Fruit fly (Drosophila melanogaster) whole organism, embryonic: ENCODE data around the gene CG13449.
A peak's percentile ranks its signal among the peaks of the same experiment; 100 is the strongest.

Source experiments
- Aef1 ChIP-seq: fragments of 200-800 bp; sonication (Bioruptor generic); IDR thresholded peaks from 3 replicates; pipeline ENCODE4 v1.3.6; 2022; ENCODE audit warnings: missing biosample characterization, missing genetic modification characterization
- Atf6 ChIP-seq: fragments of 200-800 bp; sonication (Bioruptor generic); IDR thresholded peaks from 2 replicates; pipeline ENCODE4 v1.3.6; 2022; ENCODE audit warnings: missing biosample characterization, missing genetic modification characterization
- Bteb2 ChIP-seq: fragments of 200-800 bp; sonication (Bioruptor generic); optimal IDR thresholded peaks from 2 replicates; lab custom pipeline; 2016; ENCODE audit warnings: missing biosample characterization, missing genetic modification characterization
- CG1024 ChIP-seq: fragments of 200-800 bp; sonication (Bioruptor generic); IDR thresholded peaks from 2 replicates; pipeline ENCODE4 v1.3.6; 2022; ENCODE audit warnings: missing biosample characterization, missing genetic modification characterization
- CG10321 ChIP-seq: fragments of 200-800 bp; sonication (Bioruptor generic); IDR thresholded peaks from 2 replicates; pipeline ENCODE4 v1.3.6; 2022; ENCODE audit warnings: missing biosample characterization, missing genetic modification characterization
- CG10366 ChIP-seq: fragments of 200-800 bp; sonication (Bioruptor generic); IDR thresholded peaks from 2 replicates; pipeline ENCODE4 v1.3.6; 2022; ENCODE audit warnings: missing biosample characterization, missing genetic modification characterization
- CG12659 ChIP-seq: fragments of 200-800 bp; sonication (Bioruptor generic); optimal IDR thresholded peaks from 3 replicates; lab custom pipeline; 2017; ENCODE audit warnings: mild to moderate bottlenecking, missing biosample characterization, missing genetic modification reagents, missing genetic modification characterization
- CG13624 ChIP-seq: fragments of 200-800 bp; sonication (Bioruptor generic); optimal IDR thresholded peaks from 2 replicates; lab custom pipeline; 2016; ENCODE audit warnings: missing biosample characterization, missing genetic modification characterization
- CG15696 ChIP-seq: fragments of 200-800 bp; sonication (Bioruptor generic); optimal IDR thresholded peaks from 2 replicates; lab custom pipeline; 2019; ENCODE audit warnings: missing biosample characterization, mild to moderate bottlenecking, missing genetic modification characterization, moderate library complexity
- CG2120 ChIP-seq: fragments of 200-800 bp; sonication (Bioruptor generic); optimal IDR thresholded peaks from 3 replicates; lab custom pipeline; 2016; ENCODE audit warnings: missing biosample characterization, missing genetic modification characterization
- CG2889 ChIP-seq: fragments of 200-800 bp; sonication (Bioruptor generic); IDR thresholded peaks from 3 replicates; pipeline ENCODE4 v1.3.6; 2022; ENCODE audit warnings: missing biosample characterization, missing genetic modification characterization
- CG31365 ChIP-seq: fragments of 200-800 bp; sonication (Bioruptor generic); optimal IDR thresholded peaks from 2 replicates; lab custom pipeline; 2018; ENCODE audit warnings: missing biosample characterization, mild to moderate bottlenecking, missing genetic modification characterization
- CG31388 ChIP-seq: fragments of 200-800 bp; sonication (Bioruptor generic); optimal IDR thresholded peaks from 2 replicates; lab custom pipeline; 2016; ENCODE audit warnings: missing biosample characterization, missing genetic modification characterization
- CG31441 ChIP-seq: fragments of 200-800 bp; sonication (Bioruptor generic); IDR thresholded peaks from 2 replicates; pipeline ENCODE4 v1.3.6; 2022; ENCODE audit warnings: missing biosample characterization, missing genetic modification characterization
- CG4328 ChIP-seq: fragments of 200-800 bp; sonication (Bioruptor generic); optimal IDR thresholded peaks from 3 replicates; lab custom pipeline; 2017; ENCODE audit warnings: missing biosample characterization, missing genetic modification reagents, missing genetic modification characterization
- CG4617 ChIP-seq: fragments of 200-800 bp; sonication (Bioruptor generic); optimal IDR thresholded peaks from 3 replicates; lab custom pipeline; 2016; ENCODE audit warnings: missing biosample characterization, missing genetic modification characterization, borderline replicate concordance
- CG4854 ChIP-seq: fragments of 200-800 bp; sonication (Bioruptor generic); optimal IDR thresholded peaks from 2 replicates; lab custom pipeline; 2016; ENCODE audit warnings: missing biosample characterization, missing genetic modification characterization, inconsistent platforms
- CG6654 ChIP-seq: fragments of 200-800 bp; sonication (Bioruptor generic); optimal IDR thresholded peaks from 2 replicates; lab custom pipeline; 2017; ENCODE audit warnings: missing biosample characterization, mild to moderate bottlenecking, missing genetic modification characterization
- CG7987 ChIP-seq: fragments of 200-800 bp; sonication (Bioruptor generic); optimal IDR thresholded peaks from 2 replicates; lab custom pipeline; 2018; ENCODE audit warnings: missing biosample characterization, mild to moderate bottlenecking, missing genetic modification characterization, moderate library complexity
- Dip3 ChIP-seq: fragments of 200-800 bp; sonication (Bioruptor generic); optimal IDR thresholded peaks from 3 replicates; lab custom pipeline; 2016; ENCODE audit warnings: missing biosample characterization, missing genetic modification characterization
- Dp ChIP-seq: fragments of 200-800 bp; sonication (Bioruptor generic); optimal IDR thresholded peaks from 2 replicates; lab custom pipeline; 2018; ENCODE audit warnings: missing biosample characterization, mild to moderate bottlenecking, missing genetic modification characterization, moderate library complexity
- H15 ChIP-seq: fragments of 200-800 bp; sonication (Bioruptor generic); IDR thresholded peaks from 3 replicates; pipeline ENCODE4 v1.3.6; 2022; ENCODE audit warnings: missing biosample characterization, missing genetic modification characterization
- HHEX ChIP-seq: fragments of 200-800 bp; sonication (Bioruptor generic); optimal IDR thresholded peaks from 3 replicates; lab custom pipeline; 2017; ENCODE audit warnings: missing biosample characterization, mild to moderate bottlenecking, missing genetic modification characterization, missing genetic modification reagents
- Kr ChIP-seq: fragments of 200-800 bp; sonication (Bioruptor generic); optimal IDR thresholded peaks from 2 replicates; lab custom pipeline; 2017; ENCODE audit warnings: missing biosample characterization, mild to moderate bottlenecking, missing genetic modification characterization
- Lim3 ChIP-seq: fragments of 200-800 bp; sonication (Bioruptor generic); IDR thresholded peaks from 2 replicates; pipeline ENCODE4 v1.3.6; 2022; ENCODE audit warnings: missing biosample characterization, missing genetic modification characterization
- MBD-R2 ChIP-seq: fragments of 200-800 bp; sonication (Bioruptor generic); IDR thresholded peaks from 2 replicates; pipeline ENCODE4 v1.3.6; 2022; ENCODE audit warnings: missing biosample characterization, missing genetic modification characterization
- Med ChIP-seq: fragments of 200-800 bp; sonication (Bioruptor generic); peaks from one replicate; lab custom pipeline; 2016; ENCODE audit warnings: missing biosample characterization, missing genetic modification characterization, mild to moderate bottlenecking, inconsistent platforms, moderate library complexity
- Mrtf ChIP-seq: fragments of 200-800 bp; sonication (Bioruptor generic); IDR thresholded peaks from 3 replicates; pipeline ENCODE4 v1.3.6; 2022; ENCODE audit warnings: missing biosample characterization, missing genetic modification characterization
- Myb ChIP-seq: fragments of 200-800 bp; sonication (Bioruptor generic); optimal IDR thresholded peaks from 2 replicates; lab custom pipeline; 2016; ENCODE audit warnings: missing biosample characterization, missing genetic modification characterization
- Nf-YB ChIP-seq: fragments of 200-800 bp; sonication (Bioruptor generic); optimal IDR thresholded peaks from 3 replicates; lab custom pipeline; 2019; ENCODE audit warnings: missing biosample characterization, mild to moderate bottlenecking, missing genetic modification characterization, moderate library complexity
- Nf-YC ChIP-seq: fragments of 200-800 bp; optimal IDR thresholded peaks from 3 replicates; lab custom pipeline; 2019; ENCODE audit warnings: missing biosample characterization, mild to moderate bottlenecking, missing genetic modification characterization, moderate library complexity
- Sox102F ChIP-seq: fragments of 200-800 bp; sonication (Bioruptor generic); optimal IDR thresholded peaks from 2 replicates; lab custom pipeline; 2018; ENCODE audit warnings: missing biosample characterization, mild to moderate bottlenecking, missing genetic modification characterization, moderate library complexity
- Ssrp ChIP-seq: fragments of 200-800 bp; sonication (Bioruptor generic); optimal IDR thresholded peaks from 2 replicates; lab custom pipeline; 2018; ENCODE audit warnings: missing biosample characterization, mild to moderate bottlenecking, missing genetic modification characterization, moderate library complexity
- Usf ChIP-seq: fragments of 200-800 bp; sonication (Bioruptor generic); optimal IDR thresholded peaks from 2 replicates; lab custom pipeline; 2017; ENCODE audit warnings: missing genotype, missing biosample characterization, missing genetic modification characterization
- emc ChIP-seq: fragments of 200-800 bp; sonication (Bioruptor generic); optimal IDR thresholded peaks from 2 replicates; lab custom pipeline; 2016; ENCODE audit warnings: missing biosample characterization, missing genetic modification characterization
- esg ChIP-seq: fragments of 200-800 bp; sonication (Bioruptor generic); conservative IDR thresholded peaks from 2 replicates; pipeline ENCODE4 v1.3.6; 2022; ENCODE audit warnings: missing biosample characterization, missing genetic modification characterization
- fru ChIP-seq: fragments of >200 bp; optimal IDR thresholded peaks from 2 replicates; lab custom pipeline; 2017
- gro ChIP-seq: fragments of 200-800 bp; sonication (Bioruptor generic); optimal IDR thresholded peaks from 2 replicates; lab custom pipeline; 2016; ENCODE audit warnings: missing biosample characterization, missing genetic modification characterization
- jigr1 ChIP-seq: fragments of 200-800 bp; sonication (Bioruptor generic); IDR thresholded peaks from 3 replicates; pipeline ENCODE4 v1.3.6; 2022; ENCODE audit warnings: missing biosample characterization, missing genetic modification characterization
- klu ChIP-seq: fragments of 200-800 bp; sonication (Bioruptor generic); IDR thresholded peaks from 2 replicates; pipeline ENCODE4 v1.3.6; 2022; ENCODE audit warnings: missing biosample characterization, missing genetic modification characterization
- lab ChIP-seq: fragments of 200-800 bp; sonication (Bioruptor generic); optimal IDR thresholded peaks from 3 replicates; lab custom pipeline; 2017; ENCODE audit warnings: missing biosample characterization, missing genetic modification characterization, mild to moderate bottlenecking, moderate library complexity, missing genetic modification reagents
- lov ChIP-seq, 2 experiments: fragments of 200-800 bp in 1 of 2; fragments of >200 bp in 1 of 2; sonication (Bioruptor generic) in 1 of 2; IDR thresholded peaks in 1 of 2; optimal IDR thresholded peaks in 1 of 2; 2 replicates in 1 of 2; 3 replicates in 1 of 2; pipeline versions ENCODE4 v1.3.6 to Lab custom; 2017 to 2022; ENCODE audit warnings: missing biosample characterization in 1 of 2, missing genetic modification characterization in 1 of 2
- luna ChIP-seq: fragments of 200-800 bp; sonication (Bioruptor generic); optimal IDR thresholded peaks from 2 replicates; lab custom pipeline; 2016; ENCODE audit warnings: missing biosample characterization, missing genetic modification characterization
- rib ChIP-seq: fragments of 200-800 bp; sonication (Bioruptor generic); IDR thresholded peaks from 2 replicates; pipeline ENCODE4 v1.3.6; 2022; ENCODE audit warnings: missing biosample characterization, missing genetic modification characterization
- ro ChIP-seq: fragments of 200-800 bp; sonication (Bioruptor generic); IDR thresholded peaks from 2 replicates; pipeline ENCODE4 v1.3.6; 2022; ENCODE audit warnings: missing biosample characterization, missing genetic modification characterization
- schlank ChIP-seq: fragments of 200-800 bp; sonication (Bioruptor generic); optimal IDR thresholded peaks from 2 replicates; lab custom pipeline; 2018; ENCODE audit warnings: missing biosample characterization, mild to moderate bottlenecking, missing genetic modification characterization
- scrt ChIP-seq: fragments of 200-800 bp; sonication (Bioruptor generic); optimal IDR thresholded peaks from 2 replicates; lab custom pipeline; 2018; ENCODE audit warnings: missing biosample characterization, mild to moderate bottlenecking, missing genetic modification characterization, moderate library complexity
- sr ChIP-seq: fragments of 200-800 bp; sonication (Bioruptor generic); IDR thresholded peaks from 3 replicates; pipeline ENCODE4 v1.3.6; 2022; ENCODE audit warnings: missing biosample characterization, missing genetic modification characterization
- sug ChIP-seq: fragments of 200-800 bp; optimal IDR thresholded peaks from 2 replicates; lab custom pipeline; 2019; ENCODE audit warnings: missing biosample characterization, mild to moderate bottlenecking, missing genetic modification characterization, moderate library complexity
- tup ChIP-seq: fragments of 200-800 bp; sonication (Bioruptor generic); optimal IDR thresholded peaks from 2 replicates; lab custom pipeline; 2016; ENCODE audit warnings: missing biosample characterization, mild to moderate bottlenecking, missing genetic modification characterization, moderate library complexity
- unc-4 ChIP-seq: fragments of 200-800 bp; sonication (Bioruptor generic); IDR thresholded peaks from 2 replicates; pipeline ENCODE4 v1.3.6; 2022; ENCODE audit warnings: missing biosample characterization, missing genetic modification characterization; ENCODE audit not compliant: partially characterized antibody
- yki ChIP-seq: fragments of >200 bp; optimal IDR thresholded peaks from 3 replicates; lab custom pipeline; 2018
- zfh2 ChIP-seq: fragments of 200-800 bp; sonication (Bioruptor generic); optimal IDR thresholded peaks from 2 replicates; lab custom pipeline; 2016; ENCODE audit warnings: missing biosample characterization, missing genetic modification characterization

CG13449 gene

DNA sequence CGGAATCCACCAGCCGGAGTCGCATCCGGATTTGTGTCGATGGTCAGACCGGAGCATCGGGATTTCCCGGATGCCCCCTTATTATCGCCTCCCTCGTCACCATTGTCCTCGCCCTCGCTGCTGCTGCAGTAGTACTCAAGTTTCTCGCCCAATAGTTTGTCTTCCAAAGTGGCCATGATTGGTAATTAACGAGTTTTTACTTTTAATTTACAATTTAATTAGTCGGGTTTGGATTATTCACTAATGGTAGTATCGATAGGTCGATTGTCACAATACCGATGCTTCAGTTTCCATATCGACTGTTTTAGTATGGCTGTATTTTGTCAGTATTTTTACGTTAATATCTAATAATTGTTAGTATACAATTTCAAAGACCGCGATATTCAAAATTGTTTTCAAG lies 2.5 kb downstream of the CG13449 start, which contains the start of gene CG7650 (continued):
- TF ChIP-seq CG12659 (GFP tag; lab: Kevin White, UChicago) (no peak), CG31388 (no peak), ro (GFP tag; lab: Robert Waterston, UW) (no peak), lov (optimal IDR thresholded peaks at IDR 0.05; lab: Kevin White, UChicago) (no peak), lov (GFP tag; IDR thresholded peaks at IDR 0.05; lab: Robert Waterston, UW) (no peak), CG7987 (GFP tag; lab: Kevin White, UChicago) (no peak), Med (GFP tag; lab: Kevin White, UChicago) (no peak), sug (no peak), Myb (peak; percentile 28), CG31365 (tag; lab: Kevin White, UChicago) (no peak), Bteb2 (GFP tag; lab: Kevin White, UChicago) (no peak), HHEX (GFP tag; lab: Kevin White, UChicago) (no peak), lab (GFP tag; lab: Kevin White, UChicago) (no peak), CG31441 (GFP tag; lab: Robert Waterston, UW) (no peak), CG15696 (tag; lab: Kevin White, UChicago) (no peak), klu (no peak), Aef1 (no peak), Nf-YC (tag; lab: Kevin White, UChicago) (no peak), CG4328 (GFP tag; lab: Kevin White, UChicago) (no peak), CG10366 (no peak), H15 (no peak), Sox102F (GFP tag; lab: Kevin White, UChicago) (no peak), yki (lab: Kevin White, UChicago) (no peak), Lim3 (GFP tag; lab: Robert Waterston, UW) (no peak), CG2120 (GFP tag; lab: Kevin White, UChicago) (no peak), emc (GFP tag; lab: Kevin White, UChicago) (no peak), tup (GFP tag; lab: Kevin White, UChicago) (no peak), Dp (peak; percentile 93), CG1024 (GFP tag; lab: Robert Waterston, UW) (no peak), Atf6 (no peak), gro (GFP tag; lab: Kevin White, UChicago) (no peak), esg (GFP tag; lab: Robert Waterston, UW) (no peak), Mrtf (GFP tag; lab: Robert Waterston, UW) (no peak), CG6654 (GFP tag; lab: Kevin White, UChicago) (no peak), rib (no peak), MBD-R2 (peak; percentile 68), CG4617 (GFP tag; lab: Kevin White, UChicago) (peak; percentile 91), schlank (tag; lab: Kevin White, UChicago) (no peak), CG4854 (GFP tag; lab: Kevin White, UChicago) (no peak), Nf-YB (GFP tag; lab: Kevin White, UChicago) (no peak), CG13624 (GFP tag; lab: Kevin White, UChicago) (no peak), CG2889 (GFP tag; lab: Robert Waterston, UW) (no peak), Kr (GFP tag; lab: Kevin White, UChicago) (no peak), Dip3 (GFP tag; lab: Kevin White, UChicago) (no peak), luna (GFP tag; lab: Kevin White, UChicago) (no peak), jigr1 (no peak), Ssrp (tag; lab: Kevin White, UChicago) (no peak), sr (GFP tag; lab: Robert Waterston, UW) (no peak), zfh2 (GFP tag; lab: Kevin White, UChicago) (no peak), unc-4 (peak; percentile 94), CG10321 (no peak), Usf (GFP tag; lab: Kevin White, UChicago) (no peak), fru (lab: Kevin White, UChicago) (no peak), scrt (GFP tag; lab: Kevin White, UChicago) (no peak)
